Fruit fly (Drosophila melanogaster) whole organism, embryonic: ENCODE measurements around the gene CG16710.

Source experiments
- CG1024 ChIP-seq: fragments of 200-800 bp; sonication (Bioruptor generic); IDR thresholded peaks from 2 replicates; pipeline ENCODE4 v1.3.6; 2022; ENCODE audit warnings: missing biosample characterization, missing genetic modification characterization
- CG10959 ChIP-seq: fragments of 200-800 bp; sonication (Bioruptor generic); IDR thresholded peaks from 2 replicates; pipeline ENCODE4 v1.3.6; 2022; ENCODE audit warnings: missing biosample characterization, missing genetic modification characterization
- CG12744 ChIP-seq: fragments of 200-800 bp; sonication (Bioruptor generic); optimal IDR thresholded peaks from 2 replicates; lab custom pipeline; 2016; ENCODE audit warnings: missing biosample characterization, missing genetic modification characterization
- CG12769 ChIP-seq: fragments of 200-800 bp; sonication (Bioruptor generic); optimal IDR thresholded peaks from 2 replicates; lab custom pipeline; 2019; ENCODE audit warnings: missing biosample characterization, mild to moderate bottlenecking, missing genetic modification characterization, moderate library complexity
- CG14860 ChIP-seq: fragments of 200-800 bp; sonication (Bioruptor generic); IDR thresholded peaks from 3 replicates; pipeline ENCODE4 v1.3.6; 2022; ENCODE audit warnings: missing biosample characterization, missing genetic modification characterization; ENCODE audit not compliant: partially characterized antibody
- CG16813 ChIP-seq: fragments of 200-800 bp; sonication (Bioruptor generic); IDR thresholded peaks from 3 replicates; pipeline ENCODE4 v1.3.6; 2022; ENCODE audit warnings: missing biosample characterization, missing genetic modification characterization; ENCODE audit not compliant: partially characterized antibody
- CG17328 ChIP-seq: fragments of 200-800 bp; sonication (Bioruptor generic); IDR thresholded peaks from 2 replicates; pipeline ENCODE4 v1.3.6; 2022; ENCODE audit warnings: missing biosample characterization, missing genetic modification characterization
- CG17802 ChIP-seq: fragments of 200-800 bp; sonication (Bioruptor generic); optimal IDR thresholded peaks from 2 replicates; lab custom pipeline; 2018; ENCODE audit warnings: missing biosample characterization, mild to moderate bottlenecking, missing genetic modification characterization, moderate library complexity
- CG1792 ChIP-seq: fragments of 200-800 bp; sonication (Bioruptor generic); optimal IDR thresholded peaks from 2 replicates; lab custom pipeline; 2016; ENCODE audit warnings: missing biosample characterization, missing genetic modification characterization
- CG18599 ChIP-seq: fragments of 200-800 bp; sonication (Bioruptor generic); optimal IDR thresholded peaks from 3 replicates; lab custom pipeline; 2017; ENCODE audit warnings: missing biosample characterization, missing genetic modification characterization, mild to moderate bottlenecking, moderate library complexity, missing genetic modification reagents
- CG18619 ChIP-seq: fragments of 200-800 bp; sonication (Bioruptor generic); optimal IDR thresholded peaks from 3 replicates; lab custom pipeline; 2017; ENCODE audit warnings: missing biosample characterization, mild to moderate bottlenecking, missing genetic modification characterization
- CG2199 ChIP-seq: fragments of 200-800 bp; sonication (Bioruptor generic); IDR thresholded peaks from 3 replicates; pipeline ENCODE4 v1.3.6; 2022; ENCODE audit warnings: missing biosample characterization, missing genetic modification characterization
- CG30020 ChIP-seq: fragments of 200-800 bp; optimal IDR thresholded peaks from 2 replicates; lab custom pipeline; 2019; ENCODE audit warnings: missing biosample characterization, mild to moderate bottlenecking, missing genetic modification characterization, moderate library complexity
- CG31224 ChIP-seq: fragments of 200-800 bp; sonication (Bioruptor generic); IDR thresholded peaks from 2 replicates; pipeline ENCODE4 v1.3.6; 2022; ENCODE audit warnings: missing biosample characterization, missing genetic modification characterization
- CG43689 ChIP-seq: fragments of 200-800 bp; sonication (Bioruptor generic); IDR thresholded peaks from 2 replicates; pipeline ENCODE4 v1.3.6; 2022; ENCODE audit warnings: missing biosample characterization, missing genetic modification characterization
- CG4404 ChIP-seq: fragments of 200-800 bp; sonication (Bioruptor generic); IDR thresholded peaks from 2 replicates; pipeline ENCODE4 v1.3.6; 2022; ENCODE audit warnings: missing biosample characterization, missing genetic modification characterization
- CG5245 ChIP-seq: fragments of 200-800 bp; sonication (Bioruptor generic); optimal IDR thresholded peaks from 3 replicates; lab custom pipeline; 2016; ENCODE audit warnings: missing biosample characterization, missing genetic modification characterization
- CG6254 ChIP-seq: fragments of 200-800 bp; sonication (Bioruptor generic); optimal IDR thresholded peaks from 3 replicates; lab custom pipeline; 2017; ENCODE audit warnings: mild to moderate bottlenecking, missing biosample characterization, missing genetic modification reagents, missing genetic modification characterization
- CG6654 ChIP-seq: fragments of 200-800 bp; sonication (Bioruptor generic); optimal IDR thresholded peaks from 2 replicates; lab custom pipeline; 2017; ENCODE audit warnings: missing biosample characterization, mild to moderate bottlenecking, missing genetic modification characterization
- CG8765 ChIP-seq: fragments of 200-800 bp; sonication (Bioruptor generic); IDR thresholded peaks from 2 replicates; pipeline ENCODE4 v1.3.6; 2022; ENCODE audit warnings: missing biosample characterization, missing genetic modification characterization
- CG8944 ChIP-seq: fragments of 200-800 bp; sonication (Bioruptor generic); optimal IDR thresholded peaks from 3 replicates; lab custom pipeline; 2016; ENCODE audit warnings: missing biosample characterization, missing genetic modification characterization
- CoRest ChIP-seq: fragments of 200-800 bp; sonication (Bioruptor generic); optimal IDR thresholded peaks from 3 replicates; lab custom pipeline; 2018; ENCODE audit warnings: missing biosample characterization, mild to moderate bottlenecking, missing genetic modification characterization, moderate library complexity
- Dbx ChIP-seq: fragments of 200-800 bp; sonication (Bioruptor generic); IDR thresholded peaks from 3 replicates; pipeline ENCODE4 v1.3.6; 2022; ENCODE audit warnings: missing biosample characterization, missing genetic modification characterization
- Eip74EF ChIP-seq, 2 experiments: fragments of 200-800 bp in 1 of 2; fragments of >200 bp in 1 of 2; sonication (Bioruptor generic) in 1 of 2; optimal IDR thresholded peaks; 2 replicates each; lab custom pipeline; 2017 to 2019; ENCODE audit warnings: missing biosample characterization in 2 of 2, missing genetic modification characterization in 2 of 2, mild to moderate bottlenecking in 1 of 2, moderate library complexity in 1 of 2
- Hmr ChIP-seq: fragments of 200-800 bp; sonication (Bioruptor generic); optimal IDR thresholded peaks from 3 replicates; lab custom pipeline; 2017; ENCODE audit warnings: mild to moderate bottlenecking, missing biosample characterization, missing genetic modification reagents, missing genetic modification characterization
- Nf-YC ChIP-seq: fragments of 200-800 bp; optimal IDR thresholded peaks from 3 replicates; lab custom pipeline; 2019; ENCODE audit warnings: missing biosample characterization, mild to moderate bottlenecking, missing genetic modification characterization, moderate library complexity
- Oli ChIP-seq: fragments of 200-800 bp; sonication (Bioruptor generic); optimal IDR thresholded peaks from 2 replicates; lab custom pipeline; 2018; ENCODE audit warnings: missing biosample characterization, mild to moderate bottlenecking, missing genetic modification characterization, moderate library complexity
- ara ChIP-seq: fragments of 200-800 bp; sonication (Bioruptor generic); IDR thresholded peaks from 2 replicates; pipeline ENCODE4 v1.3.6; 2022; ENCODE audit warnings: missing biosample characterization, missing genetic modification characterization
- bbx ChIP-seq: fragments of 200-800 bp; sonication (Bioruptor generic); IDR thresholded peaks from 2 replicates; pipeline ENCODE4 v1.3.6; 2022; ENCODE audit warnings: missing biosample characterization, missing genetic modification characterization; ENCODE audit not compliant: partially characterized antibody
- cad ChIP-seq: fragments of >200 bp; optimal IDR thresholded peaks from 2 replicates; lab custom pipeline; 2017; ENCODE audit warnings: missing biosample characterization, missing genetic modification characterization
- cas ChIP-seq: fragments of 200-800 bp; sonication (Bioruptor generic); IDR thresholded peaks from 2 replicates; pipeline ENCODE4 v1.3.6; 2022; ENCODE audit warnings: missing biosample characterization, missing genetic modification characterization
- cg ChIP-seq: fragments of 200-800 bp; sonication (Bioruptor generic); optimal IDR thresholded peaks from 3 replicates; lab custom pipeline; 2019; ENCODE audit warnings: missing biosample characterization, mild to moderate bottlenecking, missing genetic modification characterization, moderate library complexity
- crol ChIP-seq: fragments of 200-800 bp; sonication (Bioruptor generic); IDR thresholded peaks from 2 replicates; pipeline ENCODE4 v1.3.6; 2022; ENCODE audit warnings: missing biosample characterization, missing genetic modification characterization
- dysf ChIP-seq: fragments of 200-800 bp; sonication (Bioruptor generic); IDR thresholded peaks from 3 replicates; pipeline ENCODE4 v1.3.6; 2022; ENCODE audit warnings: missing biosample characterization, missing genetic modification characterization
- en ChIP-seq: fragments of 200-800 bp; sonication (Bioruptor generic); optimal IDR thresholded peaks from 2 replicates; lab custom pipeline; 2016; ENCODE audit warnings: missing biosample characterization, missing genetic modification characterization
- fru ChIP-seq: fragments of >200 bp; optimal IDR thresholded peaks from 2 replicates; lab custom pipeline; 2017
- ham ChIP-seq: fragments of 200-800 bp; sonication (Bioruptor generic); IDR thresholded peaks from 2 replicates; pipeline ENCODE4 v1.3.6; 2022; ENCODE audit warnings: missing biosample characterization, missing genetic modification characterization
- kni ChIP-seq: fragments of 200-800 bp; sonication (Bioruptor generic); optimal IDR thresholded peaks from 3 replicates; lab custom pipeline; 2017; ENCODE audit warnings: mild to moderate bottlenecking, missing biosample characterization, missing genetic modification reagents, missing genetic modification characterization
- lmd ChIP-seq: fragments of 200-800 bp; sonication (Bioruptor generic); IDR thresholded peaks from 2 replicates; pipeline ENCODE4 v1.3.6; 2022; ENCODE audit warnings: missing biosample characterization, missing genetic modification characterization
- nerfin-1 ChIP-seq: fragments of 200-800 bp; sonication (Bioruptor generic); optimal IDR thresholded peaks from 3 replicates; lab custom pipeline; 2019; ENCODE audit warnings: missing biosample characterization, mild to moderate bottlenecking, missing genetic modification characterization, moderate library complexity
- ranshi ChIP-seq: fragments of 200-800 bp; sonication (Bioruptor generic); IDR thresholded peaks from 2 replicates; pipeline ENCODE4 v1.3.6; 2022; ENCODE audit warnings: missing biosample characterization, missing genetic modification characterization
- scrt ChIP-seq: fragments of 200-800 bp; sonication (Bioruptor generic); optimal IDR thresholded peaks from 2 replicates; lab custom pipeline; 2018; ENCODE audit warnings: missing biosample characterization, mild to moderate bottlenecking, missing genetic modification characterization, moderate library complexity
- sens ChIP-seq: fragments of 200-800 bp; sonication (Bioruptor generic); peaks from one replicate; lab custom pipeline; 2016; ENCODE audit warnings: missing biosample characterization, missing genetic modification characterization
- so ChIP-seq: fragments of 200-800 bp; sonication (Bioruptor generic); IDR thresholded peaks from 3 replicates; pipeline ENCODE4 v1.3.6; 2022; ENCODE audit warnings: missing biosample characterization, missing genetic modification characterization
- sr ChIP-seq: fragments of 200-800 bp; sonication (Bioruptor generic); IDR thresholded peaks from 3 replicates; pipeline ENCODE4 v1.3.6; 2022; ENCODE audit warnings: missing biosample characterization, missing genetic modification characterization
- stwl ChIP-seq: fragments of 200-800 bp; sonication (Bioruptor generic); optimal IDR thresholded peaks from 3 replicates; lab custom pipeline; 2018; ENCODE audit warnings: missing biosample characterization, mild to moderate bottlenecking, missing genetic modification characterization, moderate library complexity
- tna ChIP-seq: fragments of 200-800 bp; sonication (Bioruptor generic); IDR thresholded peaks from 2 replicates; pipeline ENCODE4 v1.3.6; 2022; ENCODE audit warnings: missing biosample characterization, missing genetic modification characterization; ENCODE audit not compliant: partially characterized antibody
- trh ChIP-seq: fragments of 200-800 bp; sonication (Bioruptor generic); optimal IDR thresholded peaks from 2 replicates; lab custom pipeline; 2016; ENCODE audit warnings: missing biosample characterization, missing genetic modification characterization
- vvl ChIP-seq: fragments of 200-800 bp; sonication (Bioruptor generic); IDR thresholded peaks from 2 replicates; pipeline ENCODE4 v1.3.6; 2022; ENCODE audit warnings: missing biosample characterization, missing genetic modification characterization

The CG16710 gene

DNA sequence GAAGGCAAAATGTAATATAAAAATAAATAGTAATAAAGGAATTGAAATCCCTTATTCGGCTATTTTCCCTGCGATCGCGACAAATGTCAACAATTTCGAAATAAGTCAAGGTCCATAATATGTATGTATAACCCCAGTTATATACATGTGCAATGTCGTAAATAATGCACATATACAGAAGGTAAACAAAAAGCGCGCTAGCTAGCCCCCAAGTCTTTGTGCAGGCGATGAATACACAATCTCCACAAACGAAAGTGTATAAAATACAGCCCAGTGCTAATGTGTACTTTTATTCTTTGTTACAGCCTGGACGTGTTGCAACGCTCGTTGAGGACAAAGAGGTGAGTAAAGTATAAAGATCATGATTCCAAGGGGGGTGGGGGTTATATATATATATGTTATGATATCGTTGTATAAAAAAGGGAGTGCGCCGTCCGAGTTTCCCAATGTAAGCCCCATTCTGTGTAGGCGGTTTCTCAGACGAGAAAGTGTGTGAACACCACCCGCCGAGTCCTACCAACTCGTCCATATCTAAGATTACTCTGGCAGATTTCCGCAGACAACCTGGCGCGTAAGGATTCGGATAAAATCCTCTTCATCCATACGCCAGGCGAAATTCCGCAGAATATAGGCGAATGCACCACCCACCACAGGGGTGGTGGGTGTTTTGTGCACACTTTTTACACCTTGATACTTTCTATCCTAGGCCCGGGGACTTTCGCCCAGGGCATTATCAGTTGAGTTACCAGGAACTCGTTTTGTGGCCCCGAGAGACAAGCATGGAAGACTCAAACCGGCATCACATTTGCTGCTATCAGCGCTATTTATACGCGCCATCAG lies 47.5 kb downstream of the CG16710 start (continued):
- TF ChIP-seq ranshi (GFP tag; lab: Robert Waterston, UW) (no peak), tna (GFP tag; lab: Robert Waterston, UW) (peak; percentile 81), Oli (tag; lab: Kevin White, UChicago) (no peak), scrt (no peak), cas (GFP tag; lab: Robert Waterston, UW) (no peak), CG8944 (GFP tag; lab: Kevin White, UChicago) (no peak), CG30020 (tag; lab: Kevin White, UChicago) (no peak), CG6254 (peak; percentile 31), CG2199 (peak; percentile 36; the same call in 1 of the 3 replicates), CG14860 (GFP tag; lab: Robert Waterston, UW) (peak; percentile 63; the same call in 2 of the 3 replicates), CG12769 (peak; percentile 98), en (GFP tag; lab: Kevin White, UChicago) (no peak), Eip74EF (GFP tag; optimal IDR thresholded peaks at IDR 0.05; lab: Kevin White, UChicago) (peak in 1 of 2 experiments; percentile 73), cad (GFP tag; lab: Kevin White, UChicago) (peak; percentile 5), bbx (GFP tag; lab: Robert Waterston, UW) (peak; percentile 78), CG1024 (GFP tag; lab: Robert Waterston, UW) (no peak), lmd (GFP tag; lab: Robert Waterston, UW) (no peak), kni (peak; percentile 65), CG16813 (GFP tag; lab: Robert Waterston, UW) (peak; percentile 51; the same call in 2 of the 3 replicates), dysf (GFP tag; lab: Robert Waterston, UW) (0 out of 3 replicates have a peak, but pooled peaks have one; percentile 22), CG8765 (GFP tag; lab: Robert Waterston, UW) (0 out of 2 replicates have a peak, but pooled peaks have one; percentile 31), so (peak; percentile 25; the same call in 1 of the 3 replicates), fru (lab: Kevin White, UChicago) (no peak), vvl (GFP tag; lab: Robert Waterston, UW) (peak; percentile 34; the same call in 1 of the 2 replicates), cg (GFP tag; lab: Kevin White, UChicago) (no peak), CG17802 (tag; lab: Kevin White, UChicago) (no peak), CG6654 (no peak), Nf-YC (peak; percentile 38), nerfin-1 (peak; percentile 65), ham (GFP tag; lab: Robert Waterston, UW) (no peak; the same call in 1 of the 2 replicates), CG43689 (no peak), CG5245 (GFP tag; lab: Kevin White, UChicago) (no peak), stwl (tag; lab: Kevin White, UChicago) (no peak), Dbx (no peak), Hmr (GFP tag; lab: Kevin White, UChicago) (peak; percentile 32), sens (GFP tag; lab: Kevin White, UChicago) (peak; percentile 72), CG18619 (GFP tag; lab: Kevin White, UChicago) (no peak), ara (GFP tag; lab: Robert Waterston, UW) (0 out of 2 replicates have a peak, but pooled peaks have one; percentile 8), CG31224 (GFP tag; lab: Robert Waterston, UW) (no peak), sr (0 out of 3 replicates have a peak, but pooled peaks have one; percentile 36), CG12744 (peak; percentile 7), CG10959 (no peak), trh (GFP tag; lab: Kevin White, UChicago) (no peak), crol (peak; percentile 36; the same call in 1 of the 2 replicates), CoRest (tag; lab: Kevin White, UChicago) (peak; percentile 59), CG18599 (GFP tag; lab: Kevin White, UChicago) (peak; percentile 30), CG17328 (GFP tag; lab: Robert Waterston, UW) (0 out of 2 replicates have a peak, but pooled peaks have one; percentile 28), CG1792 (no peak), CG4404 (GFP tag; lab: Robert Waterston, UW) (no peak)
